Fruit fly (Drosophila melanogaster) whole organism: ENCODE measurements around the gene mio.

ENCODE experiments used
- CG8478 ChIP-seq: fragments of >200 bp; optimal IDR thresholded peaks from 2 replicates; lab custom pipeline; 2018; ENCODE audit warnings: inconsistent platforms
- Dll ChIP-seq: fragments of >200 bp; optimal IDR thresholded peaks from 2 replicates; lab custom pipeline; 2017
- pan ChIP-seq: fragments of >200 bp; optimal IDR thresholded peaks from 2 replicates; lab custom pipeline; 2017
- psq ChIP-seq: fragments of >200 bp; optimal IDR thresholded peaks from 2 replicates; lab custom pipeline; 2017
- usp ChIP-seq: fragments of >200 bp; optimal IDR thresholded peaks from 2 replicates; lab custom pipeline; 2017; ENCODE audit warnings: missing biosample characterization, missing genetic modification characterization, mixed read lengths

DNA sequence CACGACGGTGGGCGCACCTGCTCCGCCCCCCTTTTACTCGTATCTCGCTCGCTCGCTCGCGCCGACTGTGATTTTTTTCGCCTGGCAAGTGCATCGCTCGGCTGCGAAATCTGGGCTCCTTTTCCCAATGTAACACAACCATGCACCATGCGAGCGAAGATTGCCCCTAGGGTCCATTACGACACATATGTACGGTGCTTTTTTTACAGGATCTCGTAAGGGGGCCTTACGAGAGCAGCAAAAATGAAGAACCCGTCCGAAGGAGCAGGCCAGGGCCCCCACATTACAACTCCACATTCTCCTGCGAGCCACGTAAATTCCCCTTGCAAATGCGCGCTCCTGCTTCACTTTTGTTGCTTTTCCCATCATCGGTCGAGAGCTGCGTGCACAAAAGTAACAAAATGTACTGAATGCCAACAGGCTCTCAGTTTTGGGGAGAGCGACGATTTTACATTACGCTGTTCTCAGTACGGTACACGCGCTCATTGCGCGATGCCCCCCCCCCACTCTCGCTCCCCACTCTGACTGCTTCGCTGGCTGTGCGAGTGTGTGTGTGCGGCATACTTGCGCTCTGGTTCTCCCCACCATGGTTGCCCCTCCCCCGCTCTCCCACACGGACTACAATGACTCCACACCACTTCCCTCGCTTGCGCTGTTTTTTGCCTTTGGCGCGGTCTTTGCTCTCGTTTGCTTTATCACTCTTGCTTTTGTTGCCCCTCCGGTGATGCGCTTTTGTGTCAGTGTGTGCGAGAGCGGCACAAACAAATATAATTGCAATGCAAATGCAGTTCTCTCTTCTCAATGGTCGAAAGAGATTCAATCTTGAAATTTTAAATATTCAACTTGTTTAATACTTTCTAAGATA, 14.0 kb upstream of the mio start:
- TF ChIP-seq usp (GFP tag; lab: Kevin White, UChicago) (no peak), psq (no peak), Dll (lab: Kevin White, UChicago) (no peak), CG8478 (lab: Kevin White, UChicago) (no peak), pan (lab: Kevin White, UChicago) (no peak)
